Fruit fly (Drosophila melanogaster) whole organism, prepupa: ENCODE results near the gene dpr20.
A peak's percentile ranks its signal among the peaks of the same experiment; 100 is the strongest.

Experiments
- Blimp-1 ChIP-seq: fragments of 200-800 bp; sonication (Bioruptor generic); optimal IDR thresholded peaks from 3 replicates; lab custom pipeline; 2017; ENCODE audit warnings: missing biosample characterization, missing genetic modification characterization, mild to moderate bottlenecking, moderate library complexity, missing genetic modification reagents
- CG10631 ChIP-seq: fragments of 200-800 bp; sonication (Bioruptor generic); optimal IDR thresholded peaks from 2 replicates; lab custom pipeline; 2016; ENCODE audit warnings: missing biosample characterization, missing genetic modification characterization
- CG10669 ChIP-seq: fragments of 200-800 bp; sonication (Bioruptor generic); optimal IDR thresholded peaks from 3 replicates; lab custom pipeline; 2018; ENCODE audit warnings: missing biosample characterization, mild to moderate bottlenecking, missing genetic modification characterization, moderate library complexity
- CG11762 ChIP-seq: fragments of 200-800 bp; sonication (Bioruptor generic); optimal IDR thresholded peaks from 3 replicates; lab custom pipeline; 2016; ENCODE audit warnings: missing biosample characterization, missing genetic modification characterization; ENCODE audit not compliant: insufficient read depth
- CG11902 ChIP-seq: fragments of 200-800 bp; sonication (Bioruptor generic); optimal IDR thresholded peaks from 3 replicates; lab custom pipeline; 2016; ENCODE audit warnings: missing biosample characterization, missing genetic modification characterization
- CG15336 ChIP-seq: fragments of 200-800 bp; sonication (Bioruptor generic); IDR thresholded peaks from 2 replicates; pipeline ENCODE4 v1.3.6; 2022; ENCODE audit warnings: missing biosample characterization, missing genetic modification characterization
- CG1621 ChIP-seq: fragments of 200-800 bp; sonication (Bioruptor generic); optimal IDR thresholded peaks from 3 replicates; lab custom pipeline; 2018; ENCODE audit warnings: missing biosample characterization, mild to moderate bottlenecking, missing genetic modification characterization
- CG3032 ChIP-seq: fragments of 200-800 bp; optimal IDR thresholded peaks from 2 replicates; lab custom pipeline; 2019; ENCODE audit warnings: missing biosample characterization, mild to moderate bottlenecking, missing genetic modification characterization, moderate library complexity
- CG31627 ChIP-seq: fragments of 200-800 bp; sonication (Bioruptor generic); optimal IDR thresholded peaks from 3 replicates; lab custom pipeline; 2016; ENCODE audit warnings: missing biosample characterization, missing genetic modification characterization
- CG32006 ChIP-seq: fragments of 200-800 bp; sonication (Bioruptor generic); optimal IDR thresholded peaks from 3 replicates; lab custom pipeline; 2017; ENCODE audit warnings: missing biosample characterization, mild to moderate bottlenecking, missing genetic modification characterization
- CG34406 ChIP-seq: fragments of 200-800 bp; sonication (Bioruptor generic); optimal IDR thresholded peaks from 3 replicates; lab custom pipeline; 2016; ENCODE audit warnings: missing biosample characterization, missing genetic modification characterization
- CG6163 ChIP-seq: fragments of 200-800 bp; sonication (Bioruptor generic); IDR thresholded peaks from 3 replicates; pipeline ENCODE4 v1.3.6; 2022; ENCODE audit warnings: missing biosample characterization, missing genetic modification characterization
- CG6276 ChIP-seq: fragments of 200-800 bp; sonication (Bioruptor generic); optimal IDR thresholded peaks from 2 replicates; lab custom pipeline; 2017; ENCODE audit warnings: missing biosample characterization, mild to moderate bottlenecking, missing genetic modification characterization
- CG6808 ChIP-seq: fragments of 200-800 bp; sonication (Bioruptor generic); optimal IDR thresholded peaks from 3 replicates; lab custom pipeline; 2017; ENCODE audit warnings: missing biosample characterization, missing genetic modification characterization, mild to moderate bottlenecking, moderate library complexity, missing genetic modification reagents
- CG7368 ChIP-seq: fragments of 200-800 bp; sonication (Bioruptor generic); optimal IDR thresholded peaks from 3 replicates; lab custom pipeline; 2016; ENCODE audit warnings: missing biosample characterization, missing genetic modification characterization
- CG8319 ChIP-seq: fragments of 200-800 bp; sonication (Bioruptor generic); optimal IDR thresholded peaks from 3 replicates; lab custom pipeline; 2016; ENCODE audit warnings: missing biosample characterization, missing genetic modification characterization
- CG9139 ChIP-seq: fragments of 200-800 bp; sonication (Bioruptor generic); optimal IDR thresholded peaks from 3 replicates; lab custom pipeline; 2017; ENCODE audit warnings: missing biosample characterization, mild to moderate bottlenecking, missing genetic modification characterization
- Eip75B ChIP-seq: fragments of 200-800 bp; sonication (Bioruptor generic); optimal IDR thresholded peaks from 3 replicates; lab custom pipeline; 2016; ENCODE audit warnings: missing biosample characterization, missing genetic modification characterization
- Eip78C ChIP-seq: fragments of 200-800 bp; sonication (Bioruptor generic); peaks from one replicate; lab custom pipeline; 2016; ENCODE audit warnings: missing biosample characterization, missing genetic modification characterization
- Eip93F ChIP-seq: fragments of 200-800 bp; sonication (Bioruptor generic); optimal IDR thresholded peaks from 2 replicates; lab custom pipeline; 2016; ENCODE audit warnings: missing biosample characterization, mild to moderate bottlenecking, missing genetic modification characterization
- Ets21C ChIP-seq: fragments of 200-800 bp; sonication (Bioruptor generic); optimal IDR thresholded peaks from 3 replicates; lab custom pipeline; 2016; ENCODE audit warnings: missing biosample characterization, missing genetic modification characterization
- Gug ChIP-seq: fragments of 200-800 bp; sonication (Bioruptor generic); IDR thresholded peaks from 2 replicates; pipeline ENCODE4 v1.3.6; 2022; ENCODE audit warnings: missing biosample characterization, missing genetic modification characterization
- Hr39 ChIP-seq: fragments of 200-800 bp; sonication (Bioruptor generic); optimal IDR thresholded peaks from 2 replicates; lab custom pipeline; 2016; ENCODE audit warnings: missing biosample characterization, missing genetic modification characterization
- Lpt ChIP-seq: fragments of 200-800 bp; sonication (Bioruptor generic); optimal IDR thresholded peaks from 3 replicates; lab custom pipeline; 2016; ENCODE audit warnings: missing biosample characterization, missing genetic modification characterization
- Smox ChIP-seq: fragments of 200-800 bp; sonication (Bioruptor generic); optimal IDR thresholded peaks from 3 replicates; lab custom pipeline; 2016; ENCODE audit warnings: missing biosample characterization, missing genetic modification characterization
- Sox102F ChIP-seq: fragments of 200-800 bp; sonication (Bioruptor generic); optimal IDR thresholded peaks from 2 replicates; lab custom pipeline; 2016; ENCODE audit warnings: missing biosample characterization, mild to moderate bottlenecking, missing genetic modification characterization
- Sox14 ChIP-seq: fragments of 200-800 bp; sonication (Bioruptor generic); optimal IDR thresholded peaks from 3 replicates; lab custom pipeline; 2016; ENCODE audit warnings: missing biosample characterization, missing genetic modification characterization
- Sox15 ChIP-seq: fragments of 200-800 bp; sonication (Bioruptor generic); optimal IDR thresholded peaks from 3 replicates; lab custom pipeline; 2016; ENCODE audit warnings: missing biosample characterization, missing genetic modification characterization
- achi ChIP-seq: fragments of 200-800 bp; sonication (Bioruptor generic); optimal IDR thresholded peaks from 3 replicates; lab custom pipeline; 2016; ENCODE audit warnings: missing biosample characterization, missing genetic modification characterization
- acj6 ChIP-seq: fragments of 200-800 bp; sonication (Bioruptor generic); optimal IDR thresholded peaks from 3 replicates; lab custom pipeline; 2016; ENCODE audit warnings: missing biosample characterization, missing genetic modification characterization
- cyc ChIP-seq: fragments of 200-800 bp; sonication (Bioruptor generic); optimal IDR thresholded peaks from 3 replicates; lab custom pipeline; 2016; ENCODE audit warnings: missing biosample characterization, missing genetic modification characterization
- dac ChIP-seq: fragments of 200-800 bp; sonication (Bioruptor generic); optimal IDR thresholded peaks from 2 replicates; lab custom pipeline; 2017; ENCODE audit warnings: missing biosample characterization, mild to moderate bottlenecking, missing genetic modification characterization
- dsx ChIP-seq: fragments of 200-800 bp; optimal IDR thresholded peaks from 3 replicates; lab custom pipeline; 2019; ENCODE audit warnings: missing biosample characterization, mild to moderate bottlenecking, missing genetic modification characterization, moderate library complexity; ENCODE audit not compliant: poor library complexity, severe bottlenecking
- eg ChIP-seq: fragments of 200-800 bp; sonication (Bioruptor generic); IDR thresholded peaks from 3 replicates; pipeline ENCODE4 v1.3.6; 2022; ENCODE audit warnings: missing biosample characterization, missing genetic modification characterization
- esn ChIP-seq: fragments of 200-800 bp; sonication (Bioruptor generic); optimal IDR thresholded peaks from 2 replicates; lab custom pipeline; 2016; ENCODE audit warnings: missing biosample characterization, mild to moderate bottlenecking, missing genetic modification characterization, moderate library complexity
- fd59A ChIP-seq: fragments of 200-800 bp; sonication (Bioruptor generic); optimal IDR thresholded peaks from 2 replicates; lab custom pipeline; 2017; ENCODE audit warnings: missing biosample characterization, mild to moderate bottlenecking, missing genetic modification characterization, missing genetic modification reagents
- fd85E ChIP-seq: fragments of 200-800 bp; sonication (Bioruptor generic); optimal IDR thresholded peaks from 3 replicates; lab custom pipeline; 2016; ENCODE audit warnings: missing biosample characterization, missing genetic modification characterization
- fkh ChIP-seq: fragments of 200-800 bp; sonication (Bioruptor generic); optimal IDR thresholded peaks from 3 replicates; lab custom pipeline; 2017; ENCODE audit warnings: missing biosample characterization, mild to moderate bottlenecking, missing genetic modification characterization, moderate library complexity
- lz ChIP-seq: fragments of 200-800 bp; sonication (Bioruptor generic); optimal IDR thresholded peaks from 3 replicates; lab custom pipeline; 2016; ENCODE audit warnings: missing biosample characterization, missing genetic modification characterization
- net ChIP-seq: fragments of 200-800 bp; sonication (Bioruptor generic); optimal IDR thresholded peaks from 3 replicates; lab custom pipeline; 2016; ENCODE audit warnings: missing biosample characterization, missing genetic modification characterization
- pdm3 ChIP-seq: fragments of 200-800 bp; sonication (Bioruptor generic); optimal IDR thresholded peaks from 3 replicates; lab custom pipeline; 2016; ENCODE audit warnings: missing biosample characterization, missing genetic modification characterization
- salr ChIP-seq, 2 experiments: fragments of 200-800 bp; sonication (Bioruptor generic); optimal IDR thresholded peaks; 3 replicates each; lab custom pipeline; 2016 to 2018; ENCODE audit warnings: missing biosample characterization in 2 of 2, missing genetic modification characterization in 2 of 2, mild to moderate bottlenecking in 1 of 2
- spab ChIP-seq: fragments of 200-800 bp; sonication (Bioruptor generic); optimal IDR thresholded peaks from 2 replicates; lab custom pipeline; 2017; ENCODE audit warnings: missing biosample characterization, mild to moderate bottlenecking, missing genetic modification characterization, missing genetic modification reagents
- svp ChIP-seq: fragments of 200-800 bp; sonication (Bioruptor generic); peaks from one replicate; lab custom pipeline; 2016; ENCODE audit warnings: missing biosample characterization, missing genetic modification characterization
- topi ChIP-seq: fragments of 200-800 bp; sonication (Bioruptor generic); optimal IDR thresholded peaks from 3 replicates; lab custom pipeline; 2016; ENCODE audit warnings: missing biosample characterization, missing genetic modification characterization
- vri ChIP-seq: fragments of 200-800 bp; sonication (Bioruptor generic); optimal IDR thresholded peaks from 3 replicates; lab custom pipeline; 2016; ENCODE audit warnings: missing biosample characterization, mild to moderate bottlenecking, missing genetic modification characterization

dpr20 gene

dm6 chr3L:821951-822350 is 35.1 kb downstream of the dpr20 start (continued):
- TF ChIP-seq CG10669 (GFP tag; lab: Kevin White, UChicago) (peak; percentile 86), dac (GFP tag; lab: Kevin White, UChicago) (peak; percentile 7), topi (peak; percentile 71), esn (GFP tag; lab: Kevin White, UChicago) (peak; percentile 74), CG3032 (tag; lab: Kevin White, UChicago) (peak; percentile 87), lz (GFP tag; lab: Kevin White, UChicago) (peak; percentile 48), Sox14 (GFP tag; lab: Kevin White, UChicago) (peak; percentile 69), CG6276 (GFP tag; lab: Kevin White, UChicago) (peak; percentile 69), CG15336 (GFP tag; lab: Robert Waterston, UW) (peak; percentile 55), achi (GFP tag; lab: Kevin White, UChicago) (peak; percentile 86), CG7368 (GFP tag; lab: Kevin White, UChicago) (peak; percentile 83), Eip75B (GFP tag; lab: Kevin White, UChicago) (peak; percentile 76), svp (GFP tag; lab: Kevin White, UChicago) (peak; percentile 86), Ets21C (peak; percentile 16), Sox15 (GFP tag; lab: Kevin White, UChicago) (peak; percentile 36), CG10631 (GFP tag; lab: Kevin White, UChicago) (peak; percentile 79), Eip93F (GFP tag; lab: Kevin White, UChicago) (peak; percentile 50), CG9139 (GFP tag; lab: Kevin White, UChicago) (peak; percentile 70)

DNA sequence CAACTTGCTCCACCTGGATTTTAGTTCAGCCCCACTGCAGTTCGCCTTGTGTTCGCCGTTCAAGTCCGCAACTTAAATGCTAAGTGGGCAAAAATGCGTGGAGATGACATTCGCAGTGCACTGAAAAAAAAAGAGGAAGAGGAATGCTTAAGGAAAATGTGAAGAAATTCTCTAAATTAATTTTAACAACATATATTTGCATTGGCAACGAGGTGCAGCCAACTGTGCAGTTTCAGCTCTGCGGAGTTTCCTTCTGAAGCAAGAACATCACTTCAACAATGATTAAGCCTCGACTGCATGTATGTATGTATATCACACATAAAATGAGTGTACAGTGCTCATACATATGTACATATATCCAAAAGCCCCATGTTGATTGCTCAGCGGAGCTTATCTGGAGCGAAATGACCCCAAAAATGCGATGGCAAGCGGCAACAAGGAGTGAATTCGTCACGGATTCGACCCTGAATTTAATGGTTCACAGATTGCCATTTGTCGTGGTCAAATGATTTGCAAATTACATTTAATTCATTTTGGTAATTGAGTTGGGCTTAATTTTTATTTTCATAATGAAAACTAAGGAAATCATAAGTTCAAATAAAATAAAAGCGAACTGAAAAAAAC is 36.0 kb downstream of the dpr20 start:
- TF ChIP-seq pdm3 (GFP tag; lab: Kevin White, UChicago) = peak; percentile 22
- TF ChIP-seq esn (GFP tag; lab: Kevin White, UChicago) = no peak
- no peak for TF ChIP-seq spab (GFP tag; lab: Kevin White, UChicago)
- TF ChIP-seq Ets21C = no peak
- TF ChIP-seq cyc (GFP tag; lab: Kevin White, UChicago) = no peak
- TF ChIP-seq fd59A (GFP tag; lab: Kevin White, UChicago) = no peak
- peak; percentile 17 for TF ChIP-seq CG8319 (GFP tag; lab: Kevin White, UChicago)
- peak; percentile 33 for TF ChIP-seq Eip75B (GFP tag; lab: Kevin White, UChicago)
- TF ChIP-seq Eip78C (GFP tag; lab: Kevin White, UChicago) = peak; percentile 53
- TF ChIP-seq eg (GFP tag; lab: Robert Waterston, UW) = no peak
- TF ChIP-seq CG10669 (GFP tag; lab: Kevin White, UChicago) = no peak
- TF ChIP-seq Blimp-1 (GFP tag; lab: Kevin White, UChicago) = no peak
- no peak for TF ChIP-seq Sox15 (GFP tag; lab: Kevin White, UChicago)
- peak; percentile 60; the same call in 1 of the 3 replicates for TF ChIP-seq CG6163 (GFP tag; lab: Robert Waterston, UW)
- TF ChIP-seq CG15336 (GFP tag; lab: Robert Waterston, UW) = 0 out of 2 replicates have a peak, but pooled peaks have one; percentile 42
- TF ChIP-seq dac (GFP tag; lab: Kevin White, UChicago) = no peak
- TF ChIP-seq Sox14 (GFP tag; lab: Kevin White, UChicago) = peak; percentile 20
- no peak for TF ChIP-seq topi
- TF ChIP-seq salr (GFP tag; optimal IDR thresholded peaks at IDR 0.05; lab: Kevin White, UChicago) = no peak
- no peak for TF ChIP-seq fd85E (GFP tag; lab: Kevin White, UChicago)
- TF ChIP-seq acj6 (GFP tag; lab: Kevin White, UChicago) = peak; percentile 55
- TF ChIP-seq CG31627 (GFP tag; lab: Kevin White, UChicago) = peak; percentile 29
- TF ChIP-seq CG1621 = no peak
- TF ChIP-seq dsx = no peak
- TF ChIP-seq CG7368 (GFP tag; lab: Kevin White, UChicago) = no peak
- TF ChIP-seq Gug = no peak
- peak; percentile 16 for TF ChIP-seq Sox102F (GFP tag; lab: Kevin White, UChicago)
- peak; percentile 13 for TF ChIP-seq CG32006
- TF ChIP-seq Lpt = no peak
- TF ChIP-seq Eip93F (GFP tag; lab: Kevin White, UChicago) = no peak
- no peak for TF ChIP-seq lz (GFP tag; lab: Kevin White, UChicago)
- peak; percentile 3 for TF ChIP-seq CG3032 (tag; lab: Kevin White, UChicago)
- no peak for TF ChIP-seq CG11762 (GFP tag; lab: Kevin White, UChicago)
- peak; percentile 9 for TF ChIP-seq vri (GFP tag; lab: Kevin White, UChicago)
- TF ChIP-seq CG11902 = peak; percentile 19
- TF ChIP-seq Smox (GFP tag; lab: Kevin White, UChicago) = peak; percentile 1
- no peak for TF ChIP-seq fkh (GFP tag; lab: Kevin White, UChicago)
- peak; percentile 21 for TF ChIP-seq Hr39 (GFP tag; lab: Kevin White, UChicago)
- TF ChIP-seq CG34406 (GFP tag; lab: Kevin White, UChicago) = peak; percentile 47
- TF ChIP-seq CG6808 = no peak
- peak; percentile 47 for TF ChIP-seq net (GFP tag; lab: Kevin White, UChicago)
